Worm (Caenorhabditis elegans): ENCODE measurements around the gene Y62H9A.14.

Y62H9A.14 gene

ce11 chrX:11946788-11947463 is 25.9 kb downstream of the Y62H9A.14 start, which contains the start of gene nfya-1 (continued):
- TF ChIP-seq mdl-1 (tag; optimal IDR thresholded peaks at IDR 0.05) (peak in 1 of 2 experiments; percentile 35), xbp-1 (tag; optimal IDR thresholded peaks at IDR 0.05) (peak; percentile 32), fkh-10 (GFP tag; optimal IDR thresholded peaks at IDR 0.05) (no peak), unc-86 (tag; optimal IDR thresholded peaks at IDR 0.05) (peak; percentile 33), ztf-11 (tag; optimal IDR thresholded peaks at IDR 0.05) (no peak), nhr-11 (tag; optimal IDR thresholded peaks at IDR 0.05) (no peak), snu-23 (GFP tag; optimal IDR thresholded peaks at IDR 0.05) (peak; percentile 73), unc-62 (GFP tag; optimal IDR thresholded peaks at IDR 0.05) (no peak), irx-1 (tag; optimal IDR thresholded peaks at IDR 0.05) (no peak), ceh-82 (tag; optimal IDR thresholded peaks at IDR 0.05) (peak in 2 of 3 experiments; percentile 23 to 79), alr-1 (tag; optimal IDR thresholded peaks at IDR 0.05; ENCODE audit: borderline replicate concordance) (no peak), nhr-12 (tag; optimal IDR thresholded peaks at IDR 0.05) (no peak), fkh-8 (tag; optimal IDR thresholded peaks at IDR 0.05) (no peak), egl-27 (tag; optimal IDR thresholded peaks at IDR 0.05) (no peak), elt-2 (tag; optimal IDR thresholded peaks at IDR 0.05) (no peak), nhr-85 (tag) (no peak), C34B4.2 (tag; optimal IDR thresholded peaks at IDR 0.05) (no peak), Y116A8C.19 (tag; optimal IDR thresholded peaks at IDR 0.05; ENCODE audit: borderline replicate concordance) (no peak), dpl-1 (GFP tag; optimal IDR thresholded peaks at IDR 0.05) (peak in 2 of 3 experiments; percentile 9 to 31), rnt-1 (tag; optimal IDR thresholded peaks at IDR 0.05) (peak; percentile 64), C16A3.4 (tag; optimal IDR thresholded peaks at IDR 0.05) (peak; percentile 47), lin-14 (GFP tag; optimal IDR thresholded peaks at IDR 0.05) (peak; percentile 75), C04F5.9 (tag; optimal IDR thresholded peaks at IDR 0.05) (no peak), sox-4 (tag; optimal IDR thresholded peaks at IDR 0.05) (no peak), aly-2 (tag; optimal IDR thresholded peaks at IDR 0.05) (no peak), nhr-20 (tag; optimal IDR thresholded peaks at IDR 0.05) (peak; percentile 50), grh-1 (GFP tag; IDR thresholded peaks at IDR 0.05) (no peak), nhr-71 (tag; optimal IDR thresholded peaks at IDR 0.05) (peak; percentile 45), pqm-1 (tag; optimal IDR thresholded peaks at IDR 0.05) (no peak), hlh-4 (tag; optimal IDR thresholded peaks at IDR 0.05) (no peak), dsc-1 (tag; optimal IDR thresholded peaks at IDR 0.05) (peak; percentile 24), ceh-88 (GFP tag; IDR thresholded peaks at IDR 0.05) (no peak), elt-3 (tag; optimal IDR thresholded peaks at IDR 0.05) (peak in 1 of 6 experiments; percentile 64), ceh-8 (GFP tag; optimal IDR thresholded peaks at IDR 0.05) (peak; percentile 5), sup-37 (GFP tag; optimal IDR thresholded peaks at IDR 0.05) (no peak), isw-1 (GFP tag; IDR thresholded peaks at IDR 0.05) (no peak), lin-13 (GFP tag; optimal IDR thresholded peaks at IDR 0.05) (no peak), skn-1 (tag; optimal IDR thresholded peaks at IDR 0.05) (no peak)

- no peak for TF ChIP-seq zip-4 (GFP tag; optimal IDR thresholded peaks at IDR 0.05)
- no peak for TF ChIP-seq irx-1 (tag; optimal IDR thresholded peaks at IDR 0.05)
- no peak for TF ChIP-seq sup-37 (GFP tag; optimal IDR thresholded peaks at IDR 0.05)
- no peak for TF ChIP-seq vab-15 (tag; optimal IDR thresholded peaks at IDR 0.05)
- no peak for TF ChIP-seq nhr-28 (tag; optimal IDR thresholded peaks at IDR 0.05)
- TF ChIP-seq F16B12.6 (tag; optimal IDR thresholded peaks at IDR 0.05), result peak; percentile 92
- TF ChIP-seq ceh-88 (GFP tag; IDR thresholded peaks at IDR 0.05), result no peak
- no peak for TF ChIP-seq hlh-17 (GFP tag; optimal IDR thresholded peaks at IDR 0.05; ENCODE audit: borderline replicate concordance)
- no peak for TF ChIP-seq ces-1 (GFP tag; optimal IDR thresholded peaks at IDR 0.05)
- TF ChIP-seq nhr-47 (tag; optimal IDR thresholded peaks at IDR 0.05), result peak; percentile 45
- TF ChIP-seq egl-13 (tag; optimal IDR thresholded peaks at IDR 0.05), result peak; percentile 9
- no peak for TF ChIP-seq fkh-4 (tag; optimal IDR thresholded peaks at IDR 0.05; ENCODE audit: borderline replicate concordance)
- TF ChIP-seq nhr-85 (tag), result peak; percentile 68
- no peak for TF ChIP-seq nhr-12 (tag; optimal IDR thresholded peaks at IDR 0.05)
- no peak for TF ChIP-seq hpl-2 (GFP tag; optimal IDR thresholded peaks at IDR 0.05)
- TF ChIP-seq C16A3.4 (tag; optimal IDR thresholded peaks at IDR 0.05), result peak; percentile 28
- no peak for TF ChIP-seq unc-98 (GFP tag; IDR thresholded peaks at IDR 0.05)
- no peak for TF ChIP-seq ceh-8 (GFP tag; optimal IDR thresholded peaks at IDR 0.05)
- peak in 2 of 3 experiments; percentile 28 to 32 for TF ChIP-seq dpl-1 (GFP tag; optimal IDR thresholded peaks at IDR 0.05)
These were observed 27.3 kb downstream of the Y62H9A.14 start, which contains the start of gene lsd-1 for ce11 chrX:11948184-11948894. Gene lsd-1, plus strand, starts transcription at chrX:11948844.

Measured in whole organism, L1 larva.